Worm (Caenorhabditis elegans) whole organism, mixed stage, embryonic: ENCODE data around the gene F53C3.4.

Experiments used
- blmp-1 ChIP-seq: fragments of 150-350 bp; optimal IDR thresholded peaks from 2 replicates; lab custom pipeline; 2014; ENCODE audit warnings: missing biosample characterization, missing genetic modification characterization
- ces-1 ChIP-seq: fragments of 150-350 bp; optimal IDR thresholded peaks from 2 replicates; lab custom pipeline; 2014; ENCODE audit warnings: missing biosample characterization, missing genetic modification reagents, missing genetic modification characterization
- elt-3 ChIP-seq: fragments of 150-350 bp; optimal IDR thresholded peaks from 2 replicates; lab custom pipeline; 2014; ENCODE audit warnings: missing biosample characterization, missing genetic modification characterization
- mep-1 ChIP-seq: fragments of 150-350 bp; optimal IDR thresholded peaks from 2 replicates; lab custom pipeline; 2017; ENCODE audit warnings: missing biosample characterization, missing genetic modification reagents, missing genetic modification characterization, inconsistent platforms
- nhr-237 ChIP-seq: fragments of 150-350 bp; optimal IDR thresholded peaks from 2 replicates; lab custom pipeline; 2014; ENCODE audit warnings: missing biosample characterization, missing genetic modification characterization
- nhr-28 ChIP-seq: fragments of 150-350 bp; optimal IDR thresholded peaks from 2 replicates; lab custom pipeline; 2014; ENCODE audit warnings: missing biosample characterization, missing genetic modification characterization
- nhr-76 ChIP-seq: sonication (generic microtip); optimal IDR thresholded peaks from 2 replicates; lab custom pipeline; 2017; ENCODE audit warnings: missing biosample characterization, missing genetic modification characterization
- pha-4 ChIP-seq: fragments of 150-350 bp; optimal IDR thresholded peaks from 2 replicates; lab custom pipeline; 2018; ENCODE audit warnings: missing biosample characterization, missing genetic modification reagents, missing genetic modification characterization
- snpc-4 ChIP-seq: fragments of 150-350 bp; optimal IDR thresholded peaks from 2 replicates; lab custom pipeline; 2014; ENCODE audit warnings: missing biosample characterization, missing genetic modification characterization
- sptf-1 ChIP-seq: sonication (generic microtip); optimal IDR thresholded peaks from 2 replicates; lab custom pipeline; 2017; ENCODE audit warnings: mild to moderate bottlenecking, missing genetic modification characterization, moderate library complexity, missing compliant biosample characterization
- unc-62 ChIP-seq: fragments of 150-350 bp; optimal IDR thresholded peaks from 2 replicates; lab custom pipeline; 2014; ENCODE audit warnings: missing biosample characterization, missing genetic modification reagents, missing genetic modification characterization
- zip-8 ChIP-seq: fragments of 150-350 bp; optimal IDR thresholded peaks from 2 replicates; lab custom pipeline; 2014; ENCODE audit warnings: missing biosample characterization, missing genetic modification characterization

- TF ChIP-seq mep-1 (tag; lab: Kevin White, UChicago) (no peak), ces-1 (no peak), nhr-237 (tag; lab: Kevin White, UChicago) (no peak), blmp-1 (tag; lab: Kevin White, UChicago) (no peak), nhr-28 (no peak), nhr-76 (tag; lab: Kevin White, UChicago) (no peak), pha-4 (tag; lab: Kevin White, UChicago) (no peak), snpc-4 (tag; lab: Kevin White, UChicago) (no peak), elt-3 (tag; lab: Kevin White, UChicago) (no peak), sptf-1 (tag; lab: Kevin White, UChicago) (no peak), unc-62 (no peak), zip-8 (no peak)
Observed at ce11 chrII:3931230-3931629, 30.0 kb downstream of the F53C3.4 start.
